Fruit fly (Drosophila melanogaster): ENCODE data around the gene larp.

DNA sequence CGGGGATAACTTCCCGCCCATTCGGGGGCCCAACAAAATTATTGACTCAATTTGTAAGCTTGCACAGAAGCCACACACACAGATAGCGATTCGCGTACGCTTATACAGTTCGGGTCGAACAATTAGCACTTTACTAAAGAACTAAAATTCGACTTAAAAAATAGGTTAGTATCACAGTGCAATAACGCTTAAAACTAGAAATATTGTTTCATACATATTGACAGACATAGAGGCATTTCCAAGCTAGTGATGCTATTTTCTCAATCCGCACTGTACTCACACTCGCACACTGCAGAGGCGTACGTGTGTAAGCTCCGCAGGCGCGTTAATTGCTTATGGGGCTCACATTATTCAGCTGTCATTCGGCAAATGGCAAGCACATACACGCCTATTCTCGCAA lies 38.7 kb downstream of the larp start:
- TF ChIP-seq CG8478 (optimal IDR thresholded peaks at IDR 0.05) (no peak), sna (GFP tag; IDR thresholded peaks at IDR 0.05; ENCODE audit: partially characterized antibody) (no peak), CG7271 (tag; optimal IDR thresholded peaks at IDR 0.05) (no peak), CG30020 (tag; optimal IDR thresholded peaks at IDR 0.05) (no peak), HLH4C (GFP tag; IDR thresholded peaks at IDR 0.05; ENCODE audit: partially characterized antibody) (no peak), Mad (GFP tag; optimal IDR thresholded peaks at IDR 0.05) (no peak), run (tag; optimal IDR thresholded peaks at IDR 0.05) (no peak), prd (optimal IDR thresholded peaks at IDR 0.05) (no peak), prd (GFP tag; IDR thresholded peaks at IDR 0.05) (0 out of 3 replicates have a peak, but pooled peaks have one; percentile 21), grau (tag; optimal IDR thresholded peaks at IDR 0.05) (no peak), Sox102F (GFP tag; optimal IDR thresholded peaks at IDR 0.05) (no peak), gcm (GFP tag; optimal IDR thresholded peaks at IDR 0.05) (no peak)

All from whole organism, embryonic.